Worm (Caenorhabditis elegans) whole organism, L2 larva: Measurements from ENCODE around the gene ubh-3.
A peak's percentile ranks its signal among the peaks of the same experiment; 100 is the strongest.

Experiments used
- C34F6.9 ChIP-seq: fragments of 150-350 bp; optimal IDR thresholded peaks from 2 replicates; lab custom pipeline; 2014; ENCODE audit warnings: missing biosample characterization, missing genetic modification characterization
- F13H6.1 ChIP-seq: sonication (generic microtip); optimal IDR thresholded peaks from 2 replicates; lab custom pipeline; 2016; ENCODE audit warnings: missing genetic modification characterization, missing compliant biosample characterization
- R02D3.7 ChIP-seq: fragments of 150-350 bp; optimal IDR thresholded peaks from 2 replicates; lab custom pipeline; 2014; ENCODE audit warnings: missing biosample characterization, missing genetic modification characterization
- Y55F3AM.14 ChIP-seq: fragments of 200-800 bp; sonication (Bioruptor generic); optimal IDR thresholded peaks from 2 replicates; lab custom pipeline; 2018; ENCODE audit warnings: mild to moderate bottlenecking, missing genetic modification characterization, missing compliant biosample characterization
- ZK546.5 ChIP-seq: sonication (generic microtip); optimal IDR thresholded peaks from 2 replicates; lab custom pipeline; 2017; ENCODE audit warnings: missing biosample characterization, missing genetic modification characterization
- alr-1 ChIP-seq: fragments of 150-350 bp; optimal IDR thresholded peaks from 2 replicates; lab custom pipeline; 2014; ENCODE audit warnings: missing biosample characterization, missing genetic modification characterization
- aly-2 ChIP-seq: fragments of 150-350 bp; optimal IDR thresholded peaks from 2 replicates; lab custom pipeline; 2014; ENCODE audit warnings: missing biosample characterization, missing genetic modification characterization
- ama-1 ChIP-seq: fragments of 150-350 bp; optimal IDR thresholded peaks from 2 replicates; lab custom pipeline; 2018; ENCODE audit warnings: inconsistent platforms
- blmp-1 ChIP-seq: sonication (generic microtip); optimal IDR thresholded peaks from 2 replicates; lab custom pipeline; 2017; ENCODE audit warnings: missing genetic modification characterization, mild to moderate bottlenecking, missing compliant biosample characterization, antibody characterized with exemption, moderate library complexity; ENCODE audit not compliant: insufficient read depth
- ceh-16 ChIP-seq: fragments of 150-350 bp; optimal IDR thresholded peaks from 2 replicates; lab custom pipeline; 2014; ENCODE audit warnings: missing biosample characterization, missing genetic modification characterization
- ceh-82 ChIP-seq: fragments of 150-350 bp; optimal IDR thresholded peaks from 2 replicates; lab custom pipeline; 2014; ENCODE audit warnings: missing biosample characterization, missing genetic modification characterization
- crh-2 ChIP-seq: sonication (generic microtip); optimal IDR thresholded peaks from 2 replicates; lab custom pipeline; 2017; ENCODE audit warnings: missing biosample characterization, missing genetic modification characterization
- dmd-4 ChIP-seq: sonication (generic microtip); optimal IDR thresholded peaks from 2 replicates; lab custom pipeline; 2017; ENCODE audit warnings: missing biosample characterization, missing genetic modification characterization
- egl-27 ChIP-seq: sonication (generic microtip); optimal IDR thresholded peaks from 3 replicates; lab custom pipeline; 2017; ENCODE audit warnings: missing biosample characterization, missing genetic modification reagents, missing genetic modification characterization
- elt-1 ChIP-seq: fragments of 150-350 bp; optimal IDR thresholded peaks from 2 replicates; lab custom pipeline; 2014; ENCODE audit warnings: missing biosample characterization, missing genetic modification characterization
- elt-3 ChIP-seq: sonication (generic microtip); optimal IDR thresholded peaks from 2 replicates; lab custom pipeline; 2017; ENCODE audit warnings: missing biosample characterization, missing genetic modification characterization
- fos-1 ChIP-seq: fragments of 150-350 bp; optimal IDR thresholded peaks from 2 replicates; lab custom pipeline; 2014; ENCODE audit warnings: missing biosample characterization, missing genetic modification characterization
- gmeb-1 ChIP-seq: fragments of 150-350 bp; optimal IDR thresholded peaks from 2 replicates; lab custom pipeline; 2014; ENCODE audit warnings: missing biosample characterization, missing genetic modification characterization
- lin-11 ChIP-seq: fragments of 150-350 bp; sonication (generic microtip); optimal IDR thresholded peaks from 2 replicates; lab custom pipeline; 2014; ENCODE audit warnings: missing biosample characterization, missing genetic modification characterization, inconsistent platforms, mixed read lengths
- lin-13 ChIP-seq: fragments of 150-350 bp; optimal IDR thresholded peaks from 2 replicates; lab custom pipeline; 2014; ENCODE audit warnings: missing biosample characterization, missing genetic modification reagents, missing genetic modification characterization
- lin-39 ChIP-seq: fragments of 150-350 bp; optimal IDR thresholded peaks from 2 replicates; lab custom pipeline; 2014; ENCODE audit warnings: missing biosample characterization, missing genetic modification reagents, missing genetic modification characterization
- lsy-2 ChIP-seq, 2 experiments: fragments of 150-350 bp in 1 of 2; sonication (generic microtip) in 1 of 2; optimal IDR thresholded peaks; 2 replicates each; lab custom pipeline; 2014 to 2017; ENCODE audit warnings: missing biosample characterization in 2 of 2, missing genetic modification characterization in 2 of 2
- mab-5 ChIP-seq: fragments of 150-350 bp; optimal IDR thresholded peaks from 2 replicates; lab custom pipeline; 2014; ENCODE audit warnings: missing biosample characterization, missing genetic modification characterization
- mbf-1 ChIP-seq: sonication (generic microtip); optimal IDR thresholded peaks from 2 replicates; lab custom pipeline; 2017; ENCODE audit warnings: missing biosample characterization, missing genetic modification characterization
- mdl-1 ChIP-seq, 2 experiments: fragments of 150-350 bp in 1 of 2; sonication (generic microtip) in 1 of 2; optimal IDR thresholded peaks; 2 replicates each; lab custom pipeline; 2017; ENCODE audit warnings: missing biosample characterization in 2 of 2, missing genetic modification characterization in 2 of 2
- nhr-10 ChIP-seq: sonication (generic microtip); optimal IDR thresholded peaks from 2 replicates; lab custom pipeline; 2017; ENCODE audit warnings: missing biosample characterization, missing genetic modification characterization
- nhr-11 ChIP-seq: fragments of 150-350 bp; optimal IDR thresholded peaks from 2 replicates; lab custom pipeline; 2014; ENCODE audit warnings: missing biosample characterization, missing genetic modification characterization
- nhr-12 ChIP-seq: fragments of 150-350 bp; optimal IDR thresholded peaks from 2 replicates; lab custom pipeline; 2014; ENCODE audit warnings: missing biosample characterization, missing genetic modification characterization
- nhr-129 ChIP-seq: fragments of 150-350 bp; optimal IDR thresholded peaks from 2 replicates; lab custom pipeline; 2014; ENCODE audit warnings: missing biosample characterization, missing genetic modification characterization
- nhr-21 ChIP-seq: fragments of 150-350 bp; optimal IDR thresholded peaks from 2 replicates; lab custom pipeline; 2014; ENCODE audit warnings: missing biosample characterization, missing genetic modification characterization
- nhr-23 ChIP-seq: fragments of 150-350 bp; optimal IDR thresholded peaks from 2 replicates; lab custom pipeline; 2014; ENCODE audit warnings: missing biosample characterization, missing genetic modification reagents, missing genetic modification characterization
- nhr-237 ChIP-seq: fragments of 150-350 bp; optimal IDR thresholded peaks from 2 replicates; lab custom pipeline; 2014; ENCODE audit warnings: missing biosample characterization, missing genetic modification characterization
- nhr-25 ChIP-seq: fragments of 150-350 bp; sonication (generic microtip); optimal IDR thresholded peaks from 3 replicates; lab custom pipeline; 2014; ENCODE audit warnings: missing biosample characterization, missing genetic modification characterization
- nhr-6 ChIP-seq: fragments of 150-350 bp; optimal IDR thresholded peaks from 2 replicates; lab custom pipeline; 2014; ENCODE audit warnings: missing biosample characterization, missing genetic modification characterization
- nhr-77 ChIP-seq: fragments of 150-350 bp; optimal IDR thresholded peaks from 2 replicates; lab custom pipeline; 2014; ENCODE audit warnings: missing biosample characterization, missing genetic modification characterization
- peb-1 ChIP-seq: fragments of 150-350 bp; optimal IDR thresholded peaks from 2 replicates; lab custom pipeline; 2014; ENCODE audit warnings: missing biosample characterization, missing genetic modification characterization
- sem-4 ChIP-seq: fragments of 150-350 bp; optimal IDR thresholded peaks from 2 replicates; lab custom pipeline; 2014; ENCODE audit warnings: missing biosample characterization, missing genetic modification reagents, missing genetic modification characterization
- skn-1 ChIP-seq: sonication (generic microtip); optimal IDR thresholded peaks from 2 replicates; lab custom pipeline; 2017; ENCODE audit warnings: missing biosample characterization, missing genetic modification characterization
- sma-3 ChIP-seq: sonication (generic microtip); optimal IDR thresholded peaks from 2 replicates; lab custom pipeline; 2016; ENCODE audit warnings: missing genetic modification reagents, missing genetic modification characterization, missing compliant biosample characterization
- sma-9 ChIP-seq, 2 experiments: fragments of 150-350 bp in 1 of 2; sonication (generic microtip) in 1 of 2; optimal IDR thresholded peaks; 2 replicates each; lab custom pipeline; 2014 to 2016; ENCODE audit warnings: missing genetic modification characterization in 2 of 2, mild to moderate bottlenecking in 1 of 2, missing biosample characterization in 1 of 2, missing compliant biosample characterization in 1 of 2, missing genetic modification reagents in 1 of 2, moderate library complexity in 1 of 2
- snpc-4 ChIP-seq: fragments of 150-350 bp; optimal IDR thresholded peaks from 2 replicates; lab custom pipeline; 2014; ENCODE audit warnings: missing biosample characterization, missing genetic modification characterization
- unc-39 ChIP-seq: fragments of 150-350 bp; optimal IDR thresholded peaks from 2 replicates; lab custom pipeline; 2014; ENCODE audit warnings: missing biosample characterization, missing genetic modification characterization
- unc-55 ChIP-seq: fragments of 150-350 bp; sonication (generic microtip); optimal IDR thresholded peaks from 3 replicates; lab custom pipeline; 2014; ENCODE audit warnings: missing biosample characterization, missing genetic modification reagents, missing genetic modification characterization
- unc-62 ChIP-seq: fragments of 150-350 bp; optimal IDR thresholded peaks from 2 replicates; lab custom pipeline; 2014; ENCODE audit warnings: missing biosample characterization, missing genetic modification reagents, missing genetic modification characterization
- zag-1 ChIP-seq: fragments of 150-350 bp; optimal IDR thresholded peaks from 2 replicates; lab custom pipeline; 2014; ENCODE audit warnings: missing biosample characterization, missing genetic modification characterization
- ztf-1 ChIP-seq: fragments of 200-800 bp; sonication (Bioruptor generic); conservative IDR thresholded peaks from 2 replicates; pipeline ENCODE4 v1.3.6; 2022; ENCODE audit warnings: missing genetic modification characterization, missing compliant biosample characterization
- ztf-11 ChIP-seq: sonication (generic microtip); optimal IDR thresholded peaks from 2 replicates; lab custom pipeline; 2017; ENCODE audit warnings: missing biosample characterization, missing genetic modification characterization
- ztf-4 ChIP-seq: fragments of 150-350 bp; optimal IDR thresholded peaks from 2 replicates; lab custom pipeline; 2014; ENCODE audit warnings: missing biosample characterization, missing genetic modification characterization

The ubh-3 gene

ce11 chrV:6515344-6515743, 6.7 kb upstream of the ubh-3 start:
- TF ChIP-seq gmeb-1 (tag; lab: Kevin White, UChicago) = no peak
- TF ChIP-seq lin-13 (GFP tag; lab: Kevin White, UChicago) = no peak
- no peak for TF ChIP-seq lsy-2 (tag; optimal IDR thresholded peaks at IDR 0.05; lab: Kevin White, UChicago)
- TF ChIP-seq, all 48 proteins: peak for 0

ce11 chrV:6514887-6515324, 6.3 kb upstream of the ubh-3 start, which contains the start of gene dpy-11:
Gene dpy-11 (minus strand): TSS chrV:6515240.
- TF ChIP-seq mbf-1 (no peak), nhr-25 (tag; lab: Kevin White, UChicago) (peak; percentile 51), egl-27 (tag; lab: Kevin White, UChicago) (no peak), nhr-77 (tag; lab: Kevin White, UChicago) (no peak), Y55F3AM.14 (GFP tag; lab: Kevin White, UChicago) (peak; percentile 43), nhr-129 (peak; percentile 87), ZK546.5 (no peak), sma-9 (GFP tag; optimal IDR thresholded peaks at IDR 0.05; lab: Kevin White, UChicago) (peak; percentile 14), sma-9 (tag; optimal IDR thresholded peaks at IDR 0.05; lab: Kevin White, UChicago) (no peak), nhr-12 (tag; lab: Kevin White, UChicago) (no peak), lin-11 (tag; lab: Kevin White, UChicago) (no peak), nhr-6 (tag; lab: Kevin White, UChicago) (peak; percentile 43), unc-55 (GFP tag; lab: Kevin White, UChicago) (no peak), R02D3.7 (tag; lab: Kevin White, UChicago) (no peak), nhr-23 (tag; lab: Kevin White, UChicago) (no peak), ceh-16 (no peak), blmp-1 (peak; percentile 37), nhr-10 (tag; lab: Kevin White, UChicago) (no peak), mab-5 (tag; lab: Kevin White, UChicago) (peak; percentile 17), alr-1 (no peak), elt-1 (tag; lab: Kevin White, UChicago) (no peak), lsy-2 (tag; optimal IDR thresholded peaks at IDR 0.05; lab: Kevin White, UChicago) (peak in 1 of 2 experiments; percentile 51), ama-1 (lab: Kevin White, UChicago) (peak; percentile 96), mdl-1 (tag; optimal IDR thresholded peaks at IDR 0.05; lab: Kevin White, UChicago) (peak in 1 of 2 experiments; percentile 0), crh-2 (tag; lab: Kevin White, UChicago) (peak; percentile 60), skn-1 (tag; lab: Kevin White, UChicago) (no peak), F13H6.1 (tag; lab: Kevin White, UChicago) (peak; percentile 17), unc-62 (GFP tag; lab: Kevin White, UChicago) (no peak), sem-4 (no peak), elt-3 (tag; lab: Kevin White, UChicago) (no peak), C34F6.9 (tag; lab: Kevin White, UChicago) (no peak), dmd-4 (tag; lab: Kevin White, UChicago) (no peak), nhr-237 (tag; lab: Kevin White, UChicago) (no peak), peb-1 (tag; lab: Kevin White, UChicago) (no peak), ceh-82 (no peak), ztf-4 (tag; lab: Kevin White, UChicago) (peak; percentile 64), zag-1 (no peak), gmeb-1 (tag; lab: Kevin White, UChicago) (no peak), aly-2 (no peak), unc-39 (no peak), nhr-21 (tag; lab: Kevin White, UChicago) (peak; percentile 59), ztf-11 (no peak), nhr-11 (no peak), ztf-1 (no peak), sma-3 (GFP tag; lab: Kevin White, UChicago) (peak; percentile 59), lin-39 (tag; lab: Kevin White, UChicago) (no peak), fos-1 (tag; lab: Kevin White, UChicago) (peak; percentile 36), lin-13 (GFP tag; lab: Kevin White, UChicago) (peak; percentile 34), snpc-4 (tag; lab: Kevin White, UChicago) (no peak)
